Worm (Caenorhabditis elegans): ENCODE data around the gene ZC449.8.

Gene ZC449.8

DNA sequence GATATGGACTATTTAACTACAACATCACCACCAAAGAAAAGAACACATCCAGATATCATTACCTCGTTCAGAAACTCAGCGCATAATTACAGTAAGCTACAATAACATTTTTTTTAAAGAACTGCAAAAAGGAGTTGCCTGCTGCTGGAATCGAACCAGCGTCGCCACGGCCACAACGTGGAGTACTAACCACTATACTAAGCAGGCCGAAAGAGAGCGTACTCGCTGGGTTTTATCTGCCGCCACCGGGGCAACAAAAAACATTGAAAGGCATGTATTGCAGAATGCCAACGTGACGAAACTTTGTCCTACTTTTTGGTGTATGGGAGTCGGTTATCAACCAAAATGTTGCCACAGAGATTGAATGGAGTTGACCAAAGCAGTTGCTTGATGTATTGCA lies 6.8 kb downstream of the ZC449.8 start (continued):
- TF ChIP-seq ceh-32 (tag; optimal IDR thresholded peaks at IDR 0.05; ENCODE audit: poor library complexity) (no peak), madf-5 (GFP tag; IDR thresholded peaks at IDR 0.05) (peak in 1 of 2 experiments; percentile 87; a peak in 1 of 4 replicates), arid-1 (GFP tag; conservative IDR thresholded peaks at IDR 0.05) (peak; percentile 89), mxl-3 (GFP tag; optimal IDR thresholded peaks at IDR 0.05) (peak; percentile 54), zag-1 (tag; optimal IDR thresholded peaks at IDR 0.05) (no peak), pha-4 (GFP tag; IDR thresholded peaks at IDR 0.05) (peak; percentile 83), pha-4 (tag; optimal IDR thresholded peaks at IDR 0.05) (no peak), dmd-8 (GFP tag; IDR thresholded peaks at IDR 0.05) (peak; percentile 86), nhr-48 (tag; optimal IDR thresholded peaks at IDR 0.05) (peak; percentile 24), zfp-3 (GFP tag; conservative IDR thresholded peaks at IDR 0.05) (no peak), daf-19 (GFP tag; conservative IDR thresholded peaks at IDR 0.05) (peak; percentile 88), php-3 (GFP tag; IDR thresholded peaks at IDR 0.05) (peak; percentile 73; the same call in 1 of the 2 replicates), snpc-4 (tag; optimal IDR thresholded peaks at IDR 0.05) (no peak), egl-43 (GFP tag; IDR thresholded peaks at IDR 0.05) (peak; percentile 88), nhr-42 (GFP tag; IDR thresholded peaks at IDR 0.05) (peak; percentile 65; the same call in 1 of the 2 replicates), spr-1 (tag; optimal IDR thresholded peaks at IDR 0.05) (peak; percentile 17), duxl-1 (tag; optimal IDR thresholded peaks at IDR 0.05; ENCODE audit: poor library complexity) (peak; percentile 82), T26A8.4 (GFP tag; IDR thresholded peaks at IDR 0.05) (peak; percentile 78), mdt-29 (GFP tag; IDR thresholded peaks at IDR 0.05) (no peak), lsy-2 (tag; optimal IDR thresholded peaks at IDR 0.05) (peak in 1 of 2 experiments; percentile 59), saeg-2 (GFP tag; IDR thresholded peaks at IDR 0.05) (peak; percentile 68; the same call in 1 of the 2 replicates), F26F4.8 (GFP tag; conservative IDR thresholded peaks at IDR 0.05) (peak; percentile 58; the same call in 1 of the 2 replicates), spr-3 (GFP tag; optimal IDR thresholded peaks at IDR 0.05) (no peak), Y105C5A.15 (GFP tag; IDR thresholded peaks at IDR 0.05) (0 out of 2 replicates have a peak, but pooled peaks have one; percentile 49), Y48G9A.11 (GFP tag; IDR thresholded peaks at IDR 0.05) (no peak; the same call in 1 of the 2 replicates), mdl-1 (tag; optimal IDR thresholded peaks at IDR 0.05) (peak in 1 of 2 experiments; percentile 46), ctbp-1 (GFP tag; IDR thresholded peaks at IDR 0.05) (peak; percentile 79), F10B5.3 (tag; optimal IDR thresholded peaks at IDR 0.05) (peak; percentile 19), mxl-2 (GFP tag; conservative IDR thresholded peaks at IDR 0.05) (no peak), dmd-9 (GFP tag; IDR thresholded peaks at IDR 0.05) (0 out of 2 replicates have a peak, but pooled peaks have one; percentile 42), nhr-76 (tag; optimal IDR thresholded peaks at IDR 0.05) (no peak), tra-1 (GFP tag; IDR thresholded peaks at IDR 0.05) (peak; percentile 82), ceh-44 (GFP tag; IDR thresholded peaks at IDR 0.05) (0 out of 2 replicates have a peak, but pooled peaks have one; percentile 21), mes-2 (tag; optimal IDR thresholded peaks at IDR 0.05; ENCODE audit: poor library complexity, severe bottlenecking) (peak; percentile 86), nhr-10 (tag; optimal IDR thresholded peaks at IDR 0.05) (no peak), nhr-41 (GFP tag; IDR thresholded peaks at IDR 0.05) (0 out of 2 replicates have a peak, but pooled peaks have one; percentile 51), R02D3.7 (tag; optimal IDR thresholded peaks at IDR 0.05) (no peak), lin-13 (GFP tag; optimal IDR thresholded peaks at IDR 0.05) (peak; percentile 19), cey-2 (tag; optimal IDR thresholded peaks at IDR 0.05; ENCODE audit: borderline replicate concordance, insufficient read depth) (no peak), daf-16 (GFP tag; optimal IDR thresholded peaks at IDR 0.05) (peak in 1 of 2 experiments; percentile 46), daf-16 (tag; optimal IDR thresholded peaks at IDR 0.05) (no peak), ztf-11 (tag; optimal IDR thresholded peaks at IDR 0.05) (no peak), snpc-1.2 (GFP tag; IDR thresholded peaks at IDR 0.05) (peak; percentile 87), ceh-20 (GFP tag; IDR thresholded peaks at IDR 0.05) (peak; percentile 72; the same call in 1 of the 2 replicates), rbr-2 (tag; optimal IDR thresholded peaks at IDR 0.05) (peak; percentile 28), hlh-11 (tag; optimal IDR thresholded peaks at IDR 0.05) (peak; percentile 55), ZK546.5 (tag; optimal IDR thresholded peaks at IDR 0.05) (no peak), aly-2 (tag; optimal IDR thresholded peaks at IDR 0.05) (no peak), pqm-1 (tag; optimal IDR thresholded peaks at IDR 0.05) (no peak), hmg-1.1 (GFP tag; IDR thresholded peaks at IDR 0.05) (peak; percentile 86)
